Worm (Caenorhabditis elegans) whole organism, L2 larva: ENCODE data around the gene clec-19.

Experiments used
- R02D3.7 ChIP-seq: fragments of 150-350 bp; optimal IDR thresholded peaks from 2 replicates; lab custom pipeline; 2014; ENCODE audit warnings: missing biosample characterization, missing genetic modification characterization
- aly-2 ChIP-seq: fragments of 150-350 bp; optimal IDR thresholded peaks from 2 replicates; lab custom pipeline; 2014; ENCODE audit warnings: missing biosample characterization, missing genetic modification characterization
- ama-1 ChIP-seq: fragments of 150-350 bp; optimal IDR thresholded peaks from 2 replicates; lab custom pipeline; 2018; ENCODE audit warnings: inconsistent platforms
- dmd-4 ChIP-seq: sonication (generic microtip); optimal IDR thresholded peaks from 2 replicates; lab custom pipeline; 2017; ENCODE audit warnings: missing biosample characterization, missing genetic modification characterization
- elt-3 ChIP-seq: sonication (generic microtip); optimal IDR thresholded peaks from 2 replicates; lab custom pipeline; 2017; ENCODE audit warnings: missing biosample characterization, missing genetic modification characterization
- lin-11 ChIP-seq: fragments of 150-350 bp; sonication (generic microtip); optimal IDR thresholded peaks from 2 replicates; lab custom pipeline; 2014; ENCODE audit warnings: missing biosample characterization, missing genetic modification characterization, inconsistent platforms, mixed read lengths
- lin-39 ChIP-seq: fragments of 150-350 bp; optimal IDR thresholded peaks from 2 replicates; lab custom pipeline; 2014; ENCODE audit warnings: missing biosample characterization, missing genetic modification reagents, missing genetic modification characterization
- nhr-129 ChIP-seq: fragments of 150-350 bp; optimal IDR thresholded peaks from 2 replicates; lab custom pipeline; 2014; ENCODE audit warnings: missing biosample characterization, missing genetic modification characterization
- nhr-21 ChIP-seq: fragments of 150-350 bp; optimal IDR thresholded peaks from 2 replicates; lab custom pipeline; 2014; ENCODE audit warnings: missing biosample characterization, missing genetic modification characterization
- nhr-25 ChIP-seq: fragments of 150-350 bp; sonication (generic microtip); optimal IDR thresholded peaks from 3 replicates; lab custom pipeline; 2014; ENCODE audit warnings: missing biosample characterization, missing genetic modification characterization
- nhr-77 ChIP-seq: fragments of 150-350 bp; optimal IDR thresholded peaks from 2 replicates; lab custom pipeline; 2014; ENCODE audit warnings: missing biosample characterization, missing genetic modification characterization
- peb-1 ChIP-seq: fragments of 150-350 bp; optimal IDR thresholded peaks from 2 replicates; lab custom pipeline; 2014; ENCODE audit warnings: missing biosample characterization, missing genetic modification characterization
- skn-1 ChIP-seq: sonication (generic microtip); optimal IDR thresholded peaks from 2 replicates; lab custom pipeline; 2017; ENCODE audit warnings: missing biosample characterization, missing genetic modification characterization
- unc-39 ChIP-seq: fragments of 150-350 bp; optimal IDR thresholded peaks from 2 replicates; lab custom pipeline; 2014; ENCODE audit warnings: missing biosample characterization, missing genetic modification characterization

DNA sequence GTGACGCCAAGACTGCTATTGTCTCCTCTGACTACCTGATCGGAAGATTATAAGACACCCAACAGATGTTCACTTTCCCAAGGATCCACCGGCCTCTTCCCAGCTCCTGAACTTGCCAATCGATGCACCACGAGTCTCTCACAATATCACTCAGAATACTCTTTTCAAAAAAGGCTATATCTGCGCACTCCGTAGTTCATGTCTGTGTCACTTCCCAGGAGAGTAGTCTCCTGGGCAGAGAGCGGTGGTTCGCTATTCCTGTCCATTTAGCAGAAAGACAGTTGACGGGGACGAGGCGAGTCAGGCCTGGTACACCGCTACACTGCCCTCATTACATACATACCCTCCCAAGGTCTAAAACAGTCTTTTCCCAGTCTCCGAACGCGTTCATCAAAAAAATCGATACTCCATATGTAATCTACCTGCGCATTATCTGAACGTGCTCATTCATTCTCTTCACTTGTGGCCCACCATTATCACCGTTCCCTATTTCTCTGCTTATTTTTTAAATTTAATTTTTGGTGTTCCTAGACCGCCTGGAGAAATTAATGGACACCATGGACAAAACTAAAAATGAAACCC lies 29.4 kb upstream of the clec-19 start, which contains the start of gene btb-6:
- no peak for TF ChIP-seq unc-39 (tag; lab: Kevin White, UChicago)
- no peak for TF ChIP-seq skn-1 (tag; lab: Kevin White, UChicago)
- no peak for TF ChIP-seq nhr-21 (tag; lab: Kevin White, UChicago)
- TF ChIP-seq nhr-77, result no peak
- TF ChIP-seq lin-11 (tag; lab: Kevin White, UChicago), result no peak
- TF ChIP-seq nhr-129 (tag; lab: Kevin White, UChicago), result no peak
- TF ChIP-seq dmd-4 (tag; lab: Kevin White, UChicago), result no peak
- no peak for TF ChIP-seq ama-1 (lab: Kevin White, UChicago)
- TF ChIP-seq R02D3.7 (tag; lab: Kevin White, UChicago), result no peak
- no peak for TF ChIP-seq nhr-25 (tag; lab: Kevin White, UChicago)
- no peak for TF ChIP-seq aly-2 (tag; lab: Kevin White, UChicago)
- TF ChIP-seq lin-39 (tag; lab: Kevin White, UChicago), result no peak
- TF ChIP-seq peb-1 (tag; lab: Kevin White, UChicago), result no peak
- no peak for TF ChIP-seq elt-3 (tag; lab: Kevin White, UChicago)
